Worm (Caenorhabditis elegans) whole organism, L2 larva: ENCODE data around the gene ZC21.6.

ENCODE experiments used
- snpc-4 ChIP-seq: fragments of 150-350 bp; optimal IDR thresholded peaks from 2 replicates; lab custom pipeline; 2014; ENCODE audit warnings: missing biosample characterization, missing genetic modification characterization
- ztf-4 ChIP-seq: fragments of 150-350 bp; optimal IDR thresholded peaks from 2 replicates; lab custom pipeline; 2014; ENCODE audit warnings: missing biosample characterization, missing genetic modification characterization

DNA sequence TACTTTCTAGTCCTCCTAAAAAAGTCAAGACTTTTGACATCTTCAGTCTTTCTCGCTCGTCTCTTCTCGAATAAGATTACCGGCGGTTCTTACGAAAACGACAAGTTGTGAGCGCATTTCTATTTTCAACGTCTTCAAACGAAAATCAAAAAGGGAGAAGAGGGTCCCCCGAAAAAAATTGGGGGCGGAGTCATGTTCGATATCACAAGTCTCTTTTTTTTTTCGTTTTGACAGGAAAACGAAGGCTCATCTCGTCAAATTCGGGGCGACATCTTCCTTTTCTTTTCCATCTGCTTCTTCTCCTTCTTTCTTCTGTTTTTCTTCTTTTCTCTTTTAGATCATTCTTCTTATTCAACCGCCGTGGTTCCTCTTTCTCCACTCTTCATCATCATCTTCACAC lies 11.5 kb downstream of the ZC21.6 start:
- TF ChIP-seq ztf-4 (tag; lab: Kevin White, UChicago), result no peak
- no peak for TF ChIP-seq snpc-4 (tag; lab: Kevin White, UChicago)
